Fruit fly (Drosophila melanogaster) whole organism, prepupa: Measurements from ENCODE around the gene CG4440.

Source experiments
- Blimp-1 ChIP-seq: fragments of 200-800 bp; sonication (Bioruptor generic); optimal IDR thresholded peaks from 3 replicates; lab custom pipeline; 2017; ENCODE audit warnings: missing biosample characterization, missing genetic modification characterization, mild to moderate bottlenecking, moderate library complexity, missing genetic modification reagents
- CG11294 ChIP-seq: fragments of 200-800 bp; sonication (Bioruptor generic); IDR thresholded peaks from 2 replicates; pipeline ENCODE4 v1.3.6; 2022; ENCODE audit warnings: missing biosample characterization, missing genetic modification characterization
- CG15336 ChIP-seq: fragments of 200-800 bp; sonication (Bioruptor generic); IDR thresholded peaks from 2 replicates; pipeline ENCODE4 v1.3.6; 2022; ENCODE audit warnings: missing biosample characterization, missing genetic modification characterization
- CG16779 ChIP-seq: fragments of 200-800 bp; sonication (Bioruptor generic); optimal IDR thresholded peaks from 3 replicates; lab custom pipeline; 2017; ENCODE audit warnings: missing biosample characterization, mild to moderate bottlenecking, missing genetic modification characterization
- CG3032 ChIP-seq: fragments of 200-800 bp; optimal IDR thresholded peaks from 2 replicates; lab custom pipeline; 2019; ENCODE audit warnings: missing biosample characterization, mild to moderate bottlenecking, missing genetic modification characterization, moderate library complexity
- CG32006 ChIP-seq: fragments of 200-800 bp; sonication (Bioruptor generic); optimal IDR thresholded peaks from 3 replicates; lab custom pipeline; 2017; ENCODE audit warnings: missing biosample characterization, mild to moderate bottlenecking, missing genetic modification characterization
- CG4318 ChIP-seq: fragments of 200-800 bp; sonication (Bioruptor generic); optimal IDR thresholded peaks from 3 replicates; lab custom pipeline; 2017; ENCODE audit warnings: missing biosample characterization, mild to moderate bottlenecking, missing genetic modification characterization
- CG6163 ChIP-seq: fragments of 200-800 bp; sonication (Bioruptor generic); IDR thresholded peaks from 3 replicates; pipeline ENCODE4 v1.3.6; 2022; ENCODE audit warnings: missing biosample characterization, missing genetic modification characterization
- CG6276 ChIP-seq: fragments of 200-800 bp; sonication (Bioruptor generic); optimal IDR thresholded peaks from 2 replicates; lab custom pipeline; 2017; ENCODE audit warnings: missing biosample characterization, mild to moderate bottlenecking, missing genetic modification characterization
- CG6792 ChIP-seq: fragments of 200-800 bp; sonication (Bioruptor generic); optimal IDR thresholded peaks from 3 replicates; lab custom pipeline; 2016; ENCODE audit warnings: missing biosample characterization, missing genetic modification characterization
- CG6808 ChIP-seq: fragments of 200-800 bp; sonication (Bioruptor generic); optimal IDR thresholded peaks from 3 replicates; lab custom pipeline; 2017; ENCODE audit warnings: missing biosample characterization, missing genetic modification characterization, mild to moderate bottlenecking, moderate library complexity, missing genetic modification reagents
- CG6854 ChIP-seq: fragments of 200-800 bp; sonication (Bioruptor generic); optimal IDR thresholded peaks from 2 replicates; lab custom pipeline; 2017; ENCODE audit warnings: missing biosample characterization, mild to moderate bottlenecking, missing genetic modification characterization
- CG8119 ChIP-seq: fragments of 200-800 bp; sonication (Bioruptor generic); IDR thresholded peaks from 3 replicates; pipeline ENCODE4 v1.3.6; 2022; ENCODE audit warnings: missing biosample characterization, missing genetic modification characterization
- CG8319 ChIP-seq: fragments of 200-800 bp; sonication (Bioruptor generic); optimal IDR thresholded peaks from 3 replicates; lab custom pipeline; 2016; ENCODE audit warnings: missing biosample characterization, missing genetic modification characterization
- CG8632 ChIP-seq: fragments of 200-800 bp; sonication (Bioruptor generic); optimal IDR thresholded peaks from 3 replicates; lab custom pipeline; 2016; ENCODE audit warnings: missing biosample characterization, missing genetic modification characterization
- CG9139 ChIP-seq: fragments of 200-800 bp; sonication (Bioruptor generic); optimal IDR thresholded peaks from 3 replicates; lab custom pipeline; 2017; ENCODE audit warnings: missing biosample characterization, mild to moderate bottlenecking, missing genetic modification characterization
- Eip75B ChIP-seq: fragments of 200-800 bp; sonication (Bioruptor generic); optimal IDR thresholded peaks from 3 replicates; lab custom pipeline; 2016; ENCODE audit warnings: missing biosample characterization, missing genetic modification characterization
- Eip78C ChIP-seq: fragments of 200-800 bp; sonication (Bioruptor generic); peaks from one replicate; lab custom pipeline; 2016; ENCODE audit warnings: missing biosample characterization, missing genetic modification characterization
- Eip93F ChIP-seq: fragments of 200-800 bp; sonication (Bioruptor generic); optimal IDR thresholded peaks from 2 replicates; lab custom pipeline; 2016; ENCODE audit warnings: missing biosample characterization, mild to moderate bottlenecking, missing genetic modification characterization
- Ets21C ChIP-seq: fragments of 200-800 bp; sonication (Bioruptor generic); optimal IDR thresholded peaks from 3 replicates; lab custom pipeline; 2016; ENCODE audit warnings: missing biosample characterization, missing genetic modification characterization
- Ets96B ChIP-seq: fragments of 200-800 bp; optimal IDR thresholded peaks from 2 replicates; lab custom pipeline; 2019; ENCODE audit warnings: missing biosample characterization, mild to moderate bottlenecking, missing genetic modification characterization, moderate library complexity
- Gug ChIP-seq: fragments of 200-800 bp; sonication (Bioruptor generic); IDR thresholded peaks from 2 replicates; pipeline ENCODE4 v1.3.6; 2022; ENCODE audit warnings: missing biosample characterization, missing genetic modification characterization
- Hr39 ChIP-seq: fragments of 200-800 bp; sonication (Bioruptor generic); optimal IDR thresholded peaks from 2 replicates; lab custom pipeline; 2016; ENCODE audit warnings: missing biosample characterization, missing genetic modification characterization
- Hr4 ChIP-seq: fragments of 200-800 bp; sonication (Bioruptor generic); optimal IDR thresholded peaks from 3 replicates; lab custom pipeline; 2016; ENCODE audit warnings: missing biosample characterization, missing genetic modification characterization
- Lpt ChIP-seq: fragments of 200-800 bp; sonication (Bioruptor generic); optimal IDR thresholded peaks from 3 replicates; lab custom pipeline; 2016; ENCODE audit warnings: missing biosample characterization, missing genetic modification characterization
- Met ChIP-seq: fragments of 200-800 bp; sonication (Bioruptor generic); optimal IDR thresholded peaks from 3 replicates; lab custom pipeline; 2016; ENCODE audit warnings: missing biosample characterization, missing genetic modification characterization
- OdsH ChIP-seq: fragments of 200-800 bp; sonication (Bioruptor generic); optimal IDR thresholded peaks from 3 replicates; lab custom pipeline; 2016; ENCODE audit warnings: missing biosample characterization, missing genetic modification characterization
- Smox ChIP-seq: fragments of 200-800 bp; sonication (Bioruptor generic); optimal IDR thresholded peaks from 3 replicates; lab custom pipeline; 2016; ENCODE audit warnings: missing biosample characterization, missing genetic modification characterization
- Sox102F ChIP-seq: fragments of 200-800 bp; sonication (Bioruptor generic); optimal IDR thresholded peaks from 2 replicates; lab custom pipeline; 2016; ENCODE audit warnings: missing biosample characterization, mild to moderate bottlenecking, missing genetic modification characterization
- Sox14 ChIP-seq: fragments of 200-800 bp; sonication (Bioruptor generic); optimal IDR thresholded peaks from 3 replicates; lab custom pipeline; 2016; ENCODE audit warnings: missing biosample characterization, missing genetic modification characterization
- achi ChIP-seq: fragments of 200-800 bp; sonication (Bioruptor generic); optimal IDR thresholded peaks from 3 replicates; lab custom pipeline; 2016; ENCODE audit warnings: missing biosample characterization, missing genetic modification characterization
- cyc ChIP-seq: fragments of 200-800 bp; sonication (Bioruptor generic); optimal IDR thresholded peaks from 3 replicates; lab custom pipeline; 2016; ENCODE audit warnings: missing biosample characterization, missing genetic modification characterization
- eg ChIP-seq: fragments of 200-800 bp; sonication (Bioruptor generic); IDR thresholded peaks from 3 replicates; pipeline ENCODE4 v1.3.6; 2022; ENCODE audit warnings: missing biosample characterization, missing genetic modification characterization
- fd59A ChIP-seq: fragments of 200-800 bp; sonication (Bioruptor generic); optimal IDR thresholded peaks from 2 replicates; lab custom pipeline; 2017; ENCODE audit warnings: missing biosample characterization, mild to moderate bottlenecking, missing genetic modification characterization, missing genetic modification reagents
- fkh ChIP-seq: fragments of 200-800 bp; sonication (Bioruptor generic); optimal IDR thresholded peaks from 3 replicates; lab custom pipeline; 2017; ENCODE audit warnings: missing biosample characterization, mild to moderate bottlenecking, missing genetic modification characterization, moderate library complexity
- lz ChIP-seq: fragments of 200-800 bp; sonication (Bioruptor generic); optimal IDR thresholded peaks from 3 replicates; lab custom pipeline; 2016; ENCODE audit warnings: missing biosample characterization, missing genetic modification characterization
- net ChIP-seq: fragments of 200-800 bp; sonication (Bioruptor generic); optimal IDR thresholded peaks from 3 replicates; lab custom pipeline; 2016; ENCODE audit warnings: missing biosample characterization, missing genetic modification characterization
- pdm3 ChIP-seq: fragments of 200-800 bp; sonication (Bioruptor generic); optimal IDR thresholded peaks from 3 replicates; lab custom pipeline; 2016; ENCODE audit warnings: missing biosample characterization, missing genetic modification characterization
- salr ChIP-seq, 2 experiments: fragments of 200-800 bp; sonication (Bioruptor generic); optimal IDR thresholded peaks; 3 replicates each; lab custom pipeline; 2016 to 2018; ENCODE audit warnings: missing biosample characterization in 2 of 2, missing genetic modification characterization in 2 of 2, mild to moderate bottlenecking in 1 of 2
- ss ChIP-seq, 2 experiments: fragments of 200-800 bp; sonication (Bioruptor generic); optimal IDR thresholded peaks; 2 replicates in 1 of 2; 3 replicates in 1 of 2; lab custom pipeline; 2017 to 2018; ENCODE audit warnings: mild to moderate bottlenecking in 2 of 2, missing biosample characterization in 2 of 2, missing genetic modification characterization in 2 of 2, moderate library complexity in 1 of 2
- vri ChIP-seq: fragments of 200-800 bp; sonication (Bioruptor generic); optimal IDR thresholded peaks from 3 replicates; lab custom pipeline; 2016; ENCODE audit warnings: missing biosample characterization, mild to moderate bottlenecking, missing genetic modification characterization

The CG4440 gene

dm6 chr2L:16286360-16287005, 43.2 kb upstream of the CG4440 start (continued):
- TF ChIP-seq CG6854 (GFP tag; lab: Kevin White, UChicago), result peak; percentile 60
- TF ChIP-seq Hr39, result peak; percentile 68
- TF ChIP-seq Eip93F, result no peak
- no peak for TF ChIP-seq CG11294 (GFP tag; lab: Robert Waterston, UW)
- peak; percentile 63 for TF ChIP-seq CG9139 (GFP tag; lab: Kevin White, UChicago)
- TF ChIP-seq CG8319 (GFP tag; lab: Kevin White, UChicago), result peak; percentile 51
- TF ChIP-seq fd59A (GFP tag; lab: Kevin White, UChicago), result peak; percentile 40
- TF ChIP-seq achi, result peak; percentile 84
- TF ChIP-seq Gug (GFP tag; lab: Robert Waterston, UW), result no peak
- peak; percentile 67 for TF ChIP-seq CG3032 (tag; lab: Kevin White, UChicago)
- no peak for TF ChIP-seq Blimp-1 (GFP tag; lab: Kevin White, UChicago)
- no peak for TF ChIP-seq CG6163 (GFP tag; lab: Robert Waterston, UW)
- TF ChIP-seq eg (GFP tag; lab: Robert Waterston, UW), result no peak
- peak; percentile 46 to 79 for TF ChIP-seq salr (GFP tag; optimal IDR thresholded peaks at IDR 0.05; lab: Kevin White, UChicago)
- TF ChIP-seq CG6792 (GFP tag; lab: Kevin White, UChicago), result peak; percentile 61
- TF ChIP-seq fkh, result peak; percentile 57
- TF ChIP-seq lz, result peak; percentile 69
- TF ChIP-seq Eip78C, result peak; percentile 92
- peak; percentile 45 for TF ChIP-seq cyc (GFP tag; lab: Kevin White, UChicago)
- TF ChIP-seq Ets21C (GFP tag; lab: Kevin White, UChicago), result peak; percentile 46
- peak; percentile 67 for TF ChIP-seq OdsH (GFP tag; lab: Kevin White, UChicago)
- no peak for TF ChIP-seq CG8119
- TF ChIP-seq net (GFP tag; lab: Kevin White, UChicago), result peak; percentile 80
- TF ChIP-seq ss (GFP tag; optimal IDR thresholded peaks at IDR 0.05; lab: Kevin White, UChicago), result peak; percentile 58 to 60
- TF ChIP-seq Sox14, result peak; percentile 81
- no peak for TF ChIP-seq CG15336 (GFP tag; lab: Robert Waterston, UW)
- TF ChIP-seq Ets96B, result peak; percentile 75
- TF ChIP-seq Eip75B, result peak; percentile 63
- peak; percentile 83 for TF ChIP-seq CG6276 (GFP tag; lab: Kevin White, UChicago)
- peak; percentile 74 for TF ChIP-seq CG4318 (GFP tag; lab: Kevin White, UChicago)
- peak; percentile 57 for TF ChIP-seq CG16779 (tag; lab: Kevin White, UChicago)
- peak; percentile 84 for TF ChIP-seq Hr4 (GFP tag; lab: Kevin White, UChicago)
- peak; percentile 68 for TF ChIP-seq Met (GFP tag; lab: Kevin White, UChicago)
- peak; percentile 72 for TF ChIP-seq CG8632 (GFP tag; lab: Kevin White, UChicago)
- TF ChIP-seq Lpt (GFP tag; lab: Kevin White, UChicago), result peak; percentile 53
- TF ChIP-seq vri (GFP tag; lab: Kevin White, UChicago), result peak; percentile 48
- peak; percentile 58 for TF ChIP-seq CG6808 (GFP tag; lab: Kevin White, UChicago)
- peak; percentile 65 for TF ChIP-seq Sox102F (GFP tag; lab: Kevin White, UChicago)
- peak; percentile 86 for TF ChIP-seq CG32006 (GFP tag; lab: Kevin White, UChicago)
- peak; percentile 53 for TF ChIP-seq Smox (GFP tag; lab: Kevin White, UChicago)

- peak; percentile 14 for TF ChIP-seq fkh
- no peak for TF ChIP-seq pdm3
- no peak for TF ChIP-seq Ets96B
- TF ChIP-seq CG6276 (GFP tag; lab: Kevin White, UChicago), result peak; percentile 24
- TF ChIP-seq, all 60 proteins: peak for 2
These were observed 42.6 kb upstream of the CG4440 start for dm6 chr2L:16287006-16287601.
